Worm (Caenorhabditis elegans) whole organism, L2 larva: ENCODE measurements around the gene C37C3.10.

Experiments used
- C34F6.9 ChIP-seq: fragments of 150-350 bp; optimal IDR thresholded peaks from 2 replicates; lab custom pipeline; 2014; ENCODE audit warnings: missing biosample characterization, missing genetic modification characterization
- Y55F3AM.14 ChIP-seq: fragments of 200-800 bp; sonication (Bioruptor generic); optimal IDR thresholded peaks from 2 replicates; lab custom pipeline; 2018; ENCODE audit warnings: mild to moderate bottlenecking, missing genetic modification characterization, missing compliant biosample characterization
- ZK546.5 ChIP-seq: sonication (generic microtip); optimal IDR thresholded peaks from 2 replicates; lab custom pipeline; 2017; ENCODE audit warnings: missing biosample characterization, missing genetic modification characterization
- alr-1 ChIP-seq: fragments of 150-350 bp; optimal IDR thresholded peaks from 2 replicates; lab custom pipeline; 2014; ENCODE audit warnings: missing biosample characterization, missing genetic modification characterization
- aly-2 ChIP-seq: fragments of 150-350 bp; optimal IDR thresholded peaks from 2 replicates; lab custom pipeline; 2014; ENCODE audit warnings: missing biosample characterization, missing genetic modification characterization
- blmp-1 ChIP-seq: sonication (generic microtip); optimal IDR thresholded peaks from 2 replicates; lab custom pipeline; 2017; ENCODE audit warnings: missing genetic modification characterization, mild to moderate bottlenecking, missing compliant biosample characterization, antibody characterized with exemption, moderate library complexity; ENCODE audit not compliant: insufficient read depth
- ceh-16 ChIP-seq: fragments of 150-350 bp; optimal IDR thresholded peaks from 2 replicates; lab custom pipeline; 2014; ENCODE audit warnings: missing biosample characterization, missing genetic modification characterization
- ceh-82 ChIP-seq: fragments of 150-350 bp; optimal IDR thresholded peaks from 2 replicates; lab custom pipeline; 2014; ENCODE audit warnings: missing biosample characterization, missing genetic modification characterization
- crh-2 ChIP-seq: sonication (generic microtip); optimal IDR thresholded peaks from 2 replicates; lab custom pipeline; 2017; ENCODE audit warnings: missing biosample characterization, missing genetic modification characterization
- dmd-4 ChIP-seq: sonication (generic microtip); optimal IDR thresholded peaks from 2 replicates; lab custom pipeline; 2017; ENCODE audit warnings: missing biosample characterization, missing genetic modification characterization
- egl-27 ChIP-seq: sonication (generic microtip); optimal IDR thresholded peaks from 3 replicates; lab custom pipeline; 2017; ENCODE audit warnings: missing biosample characterization, missing genetic modification reagents, missing genetic modification characterization
- elt-3 ChIP-seq: sonication (generic microtip); optimal IDR thresholded peaks from 2 replicates; lab custom pipeline; 2017; ENCODE audit warnings: missing biosample characterization, missing genetic modification characterization
- fos-1 ChIP-seq: fragments of 150-350 bp; optimal IDR thresholded peaks from 2 replicates; lab custom pipeline; 2014; ENCODE audit warnings: missing biosample characterization, missing genetic modification characterization
- gmeb-1 ChIP-seq: fragments of 150-350 bp; optimal IDR thresholded peaks from 2 replicates; lab custom pipeline; 2014; ENCODE audit warnings: missing biosample characterization, missing genetic modification characterization
- lin-11 ChIP-seq: fragments of 150-350 bp; sonication (generic microtip); optimal IDR thresholded peaks from 2 replicates; lab custom pipeline; 2014; ENCODE audit warnings: missing biosample characterization, missing genetic modification characterization, inconsistent platforms, mixed read lengths
- lin-13 ChIP-seq: fragments of 150-350 bp; optimal IDR thresholded peaks from 2 replicates; lab custom pipeline; 2014; ENCODE audit warnings: missing biosample characterization, missing genetic modification reagents, missing genetic modification characterization
- lin-39 ChIP-seq: fragments of 150-350 bp; optimal IDR thresholded peaks from 2 replicates; lab custom pipeline; 2014; ENCODE audit warnings: missing biosample characterization, missing genetic modification reagents, missing genetic modification characterization
- lsy-2 ChIP-seq, 2 experiments: fragments of 150-350 bp in 1 of 2; sonication (generic microtip) in 1 of 2; optimal IDR thresholded peaks; 2 replicates each; lab custom pipeline; 2014 to 2017; ENCODE audit warnings: missing biosample characterization in 2 of 2, missing genetic modification characterization in 2 of 2
- mab-5 ChIP-seq: fragments of 150-350 bp; optimal IDR thresholded peaks from 2 replicates; lab custom pipeline; 2014; ENCODE audit warnings: missing biosample characterization, missing genetic modification characterization
- mbf-1 ChIP-seq: sonication (generic microtip); optimal IDR thresholded peaks from 2 replicates; lab custom pipeline; 2017; ENCODE audit warnings: missing biosample characterization, missing genetic modification characterization
- mdl-1 ChIP-seq, 2 experiments: fragments of 150-350 bp in 1 of 2; sonication (generic microtip) in 1 of 2; optimal IDR thresholded peaks; 2 replicates each; lab custom pipeline; 2017; ENCODE audit warnings: missing biosample characterization in 2 of 2, missing genetic modification characterization in 2 of 2
- nhr-11 ChIP-seq: fragments of 150-350 bp; optimal IDR thresholded peaks from 2 replicates; lab custom pipeline; 2014; ENCODE audit warnings: missing biosample characterization, missing genetic modification characterization
- nhr-12 ChIP-seq: fragments of 150-350 bp; optimal IDR thresholded peaks from 2 replicates; lab custom pipeline; 2014; ENCODE audit warnings: missing biosample characterization, missing genetic modification characterization
- nhr-129 ChIP-seq: fragments of 150-350 bp; optimal IDR thresholded peaks from 2 replicates; lab custom pipeline; 2014; ENCODE audit warnings: missing biosample characterization, missing genetic modification characterization
- nhr-21 ChIP-seq: fragments of 150-350 bp; optimal IDR thresholded peaks from 2 replicates; lab custom pipeline; 2014; ENCODE audit warnings: missing biosample characterization, missing genetic modification characterization
- nhr-237 ChIP-seq: fragments of 150-350 bp; optimal IDR thresholded peaks from 2 replicates; lab custom pipeline; 2014; ENCODE audit warnings: missing biosample characterization, missing genetic modification characterization
- nhr-25 ChIP-seq: fragments of 150-350 bp; sonication (generic microtip); optimal IDR thresholded peaks from 3 replicates; lab custom pipeline; 2014; ENCODE audit warnings: missing biosample characterization, missing genetic modification characterization
- nhr-6 ChIP-seq: fragments of 150-350 bp; optimal IDR thresholded peaks from 2 replicates; lab custom pipeline; 2014; ENCODE audit warnings: missing biosample characterization, missing genetic modification characterization
- nhr-77 ChIP-seq: fragments of 150-350 bp; optimal IDR thresholded peaks from 2 replicates; lab custom pipeline; 2014; ENCODE audit warnings: missing biosample characterization, missing genetic modification characterization
- sem-4 ChIP-seq: fragments of 150-350 bp; optimal IDR thresholded peaks from 2 replicates; lab custom pipeline; 2014; ENCODE audit warnings: missing biosample characterization, missing genetic modification reagents, missing genetic modification characterization
- sma-3 ChIP-seq: sonication (generic microtip); optimal IDR thresholded peaks from 2 replicates; lab custom pipeline; 2016; ENCODE audit warnings: missing genetic modification reagents, missing genetic modification characterization, missing compliant biosample characterization
- sma-9 ChIP-seq, 2 experiments: fragments of 150-350 bp in 1 of 2; sonication (generic microtip) in 1 of 2; optimal IDR thresholded peaks; 2 replicates each; lab custom pipeline; 2014 to 2016; ENCODE audit warnings: missing genetic modification characterization in 2 of 2, mild to moderate bottlenecking in 1 of 2, missing biosample characterization in 1 of 2, missing compliant biosample characterization in 1 of 2, missing genetic modification reagents in 1 of 2, moderate library complexity in 1 of 2
- unc-39 ChIP-seq: fragments of 150-350 bp; optimal IDR thresholded peaks from 2 replicates; lab custom pipeline; 2014; ENCODE audit warnings: missing biosample characterization, missing genetic modification characterization
- unc-55 ChIP-seq: fragments of 150-350 bp; sonication (generic microtip); optimal IDR thresholded peaks from 3 replicates; lab custom pipeline; 2014; ENCODE audit warnings: missing biosample characterization, missing genetic modification reagents, missing genetic modification characterization
- ztf-1 ChIP-seq: fragments of 200-800 bp; sonication (Bioruptor generic); conservative IDR thresholded peaks from 2 replicates; pipeline ENCODE4 v1.3.6; 2022; ENCODE audit warnings: missing genetic modification characterization, missing compliant biosample characterization
- ztf-11 ChIP-seq: sonication (generic microtip); optimal IDR thresholded peaks from 2 replicates; lab custom pipeline; 2017; ENCODE audit warnings: missing biosample characterization, missing genetic modification characterization
- ztf-4 ChIP-seq: fragments of 150-350 bp; optimal IDR thresholded peaks from 2 replicates; lab custom pipeline; 2014; ENCODE audit warnings: missing biosample characterization, missing genetic modification characterization

The C37C3.10 gene

DNA sequence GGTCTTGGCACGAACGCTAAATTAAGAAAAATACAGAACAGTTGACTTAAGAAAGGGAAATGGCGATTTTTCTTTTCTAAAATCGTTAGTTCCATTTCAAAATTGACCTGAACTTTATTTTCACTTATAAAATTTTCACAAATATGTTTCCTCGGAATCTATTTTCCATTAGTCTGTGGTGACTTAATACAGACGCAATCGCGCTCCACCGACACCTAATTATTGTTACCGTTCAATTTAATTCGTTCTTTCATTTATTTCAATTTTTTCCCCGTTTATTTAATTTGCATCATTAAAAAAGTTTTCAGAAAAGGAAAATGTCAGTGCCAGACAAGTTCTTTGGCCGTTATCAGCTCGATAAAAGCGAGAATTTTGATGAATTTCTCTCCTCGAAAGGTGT, 42.6 kb downstream of the C37C3.10 start, which contains the start of gene lbp-4:
Gene lbp-4 (plus strand): TSS at position 309 of the 400 bp plus-strand sequence.
- TF ChIP-seq nhr-237 (no peak), ceh-82 (tag; lab: Kevin White, UChicago) (no peak), fos-1 (tag; lab: Kevin White, UChicago) (peak; percentile 50), dmd-4 (no peak), ZK546.5 (tag; lab: Kevin White, UChicago) (no peak), nhr-21 (no peak), lsy-2 (tag; optimal IDR thresholded peaks at IDR 0.05; lab: Kevin White, UChicago) (peak in 1 of 2 experiments; percentile 64), C34F6.9 (tag; lab: Kevin White, UChicago) (peak; percentile 71), unc-39 (no peak), egl-27 (tag; lab: Kevin White, UChicago) (no peak), nhr-129 (tag; lab: Kevin White, UChicago) (peak; percentile 24), ztf-4 (no peak), gmeb-1 (peak; percentile 27), lin-13 (GFP tag; lab: Kevin White, UChicago) (no peak), sma-9 (GFP tag; optimal IDR thresholded peaks at IDR 0.05; lab: Kevin White, UChicago) (peak; percentile 7), sma-9 (tag; optimal IDR thresholded peaks at IDR 0.05; lab: Kevin White, UChicago) (no peak), lin-39 (no peak), mab-5 (tag; lab: Kevin White, UChicago) (no peak), unc-55 (GFP tag; lab: Kevin White, UChicago) (peak; percentile 71), mdl-1 (tag; optimal IDR thresholded peaks at IDR 0.05; lab: Kevin White, UChicago) (no peak), alr-1 (no peak), nhr-77 (tag; lab: Kevin White, UChicago) (no peak), ceh-16 (tag; lab: Kevin White, UChicago) (no peak), blmp-1 (tag; lab: Kevin White, UChicago) (no peak), nhr-11 (tag; lab: Kevin White, UChicago) (no peak), lin-11 (tag; lab: Kevin White, UChicago) (no peak), aly-2 (tag; lab: Kevin White, UChicago) (no peak), crh-2 (peak; percentile 47), ztf-11 (tag; lab: Kevin White, UChicago) (no peak), sem-4 (tag; lab: Kevin White, UChicago) (no peak), sma-3 (GFP tag; lab: Kevin White, UChicago) (peak; percentile 45)

DNA sequence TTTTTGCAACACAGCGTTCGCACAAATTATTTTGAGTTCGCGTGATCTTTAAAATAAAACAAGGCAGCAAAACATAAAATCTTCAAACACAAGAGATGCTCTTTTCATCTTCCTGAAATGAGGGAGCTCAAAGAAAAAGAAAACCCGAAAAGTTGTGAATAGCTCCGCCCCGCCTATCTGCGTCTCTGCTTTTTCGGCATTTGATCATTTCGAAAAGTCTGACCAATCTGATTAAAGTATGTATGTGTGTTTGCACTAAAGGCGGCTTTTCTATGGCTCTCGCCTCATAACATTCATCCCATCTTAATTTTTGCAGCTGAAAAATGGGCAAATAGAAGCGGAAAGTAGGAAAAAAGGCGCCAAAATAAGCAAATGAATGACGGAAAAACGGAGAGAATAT, 43.3 kb downstream of the C37C3.10 start:
- peak; percentile 13 for TF ChIP-seq C34F6.9 (tag; lab: Kevin White, UChicago)
- no peak for TF ChIP-seq aly-2 (tag; lab: Kevin White, UChicago)
- TF ChIP-seq unc-55 (GFP tag; lab: Kevin White, UChicago): peak; percentile 21
- no peak for TF ChIP-seq Y55F3AM.14 (GFP tag; lab: Kevin White, UChicago)
- no peak for TF ChIP-seq ceh-82 (tag; lab: Kevin White, UChicago)
- TF ChIP-seq ztf-1: no peak
- TF ChIP-seq, all 48 proteins: peak for 2

DNA sequence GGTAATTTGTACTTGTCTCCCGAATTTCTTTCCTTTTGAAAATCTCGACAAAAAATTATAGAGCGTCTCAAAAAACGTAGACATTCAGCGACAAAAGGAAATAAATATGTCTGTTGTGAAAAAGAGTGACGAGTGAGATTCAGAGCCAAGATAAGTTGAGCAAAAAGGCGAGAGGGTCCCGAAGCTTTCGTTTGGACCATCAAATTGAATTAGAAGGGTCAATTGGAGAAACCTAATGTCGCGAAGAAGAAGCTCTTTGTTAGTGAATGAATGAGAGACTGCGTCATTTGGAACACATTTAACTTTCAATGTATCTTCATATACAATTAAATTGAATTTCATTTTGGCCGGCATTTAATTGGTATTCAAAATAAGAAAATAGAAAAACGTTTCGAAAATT, 46.4 kb downstream of the C37C3.10 start:
- TF ChIP-seq mbf-1 (tag; lab: Kevin White, UChicago) (no peak), alr-1 (no peak), C34F6.9 (tag; lab: Kevin White, UChicago) (no peak), nhr-6 (no peak), nhr-12 (tag; lab: Kevin White, UChicago) (no peak), gmeb-1 (no peak), elt-3 (tag; lab: Kevin White, UChicago) (no peak), Y55F3AM.14 (GFP tag; lab: Kevin White, UChicago) (no peak), nhr-25 (tag; lab: Kevin White, UChicago) (no peak), ceh-16 (tag; lab: Kevin White, UChicago) (no peak), nhr-237 (no peak), ZK546.5 (tag; lab: Kevin White, UChicago) (no peak), sem-4 (tag; lab: Kevin White, UChicago) (no peak)

DNA sequence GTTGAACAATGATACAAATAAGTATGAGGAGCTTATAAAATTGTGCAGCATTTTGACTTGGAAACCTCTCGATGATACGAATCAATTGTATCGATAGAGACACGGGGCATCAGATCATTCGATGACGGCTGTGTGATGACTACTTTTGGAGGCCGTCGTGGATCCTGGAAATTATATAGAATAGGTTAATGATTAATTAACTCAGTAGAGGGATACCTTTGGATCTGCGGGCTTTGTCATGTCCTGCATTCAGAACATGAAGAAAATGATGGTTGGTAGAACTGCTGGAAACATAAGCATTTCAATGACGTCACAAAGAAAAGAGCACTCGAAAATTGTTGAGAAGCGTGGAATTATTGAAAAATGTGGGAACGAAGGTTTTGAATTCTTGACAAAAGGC, 48.3 kb downstream of the C37C3.10 start, which contains the start of gene ZK742.6:
Gene ZK742.6 (minus strand): TSS at position 342 of the 400 bp plus-strand sequence.
- TF ChIP-seq unc-39 (no peak), ceh-82 (tag; lab: Kevin White, UChicago) (no peak), elt-3 (tag; lab: Kevin White, UChicago) (no peak), alr-1 (no peak), nhr-129 (tag; lab: Kevin White, UChicago) (no peak), nhr-77 (tag; lab: Kevin White, UChicago) (no peak), unc-55 (GFP tag; lab: Kevin White, UChicago) (no peak)
